Fruit fly (Drosophila melanogaster): Measurements from ENCODE around the gene CG1409.

DNA sequence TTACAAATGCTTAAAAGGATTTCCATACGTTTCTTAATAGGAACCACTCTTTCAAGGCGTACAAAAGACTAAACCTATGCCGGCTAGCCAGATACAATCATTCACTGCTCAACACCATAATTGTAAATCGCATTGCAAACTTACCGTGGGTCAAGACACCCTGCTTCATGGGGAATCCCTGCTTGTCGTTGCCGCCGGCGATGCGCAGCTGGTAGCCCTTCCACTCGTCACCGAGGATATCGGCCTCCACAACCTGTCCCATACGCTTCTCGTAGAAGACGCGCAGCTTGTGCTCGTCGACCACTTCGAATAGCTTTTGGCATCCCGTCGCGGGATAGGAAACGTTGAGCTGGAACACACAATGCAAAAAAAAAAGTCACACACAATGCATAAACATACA is 42.7 kb downstream of the CG1409 start:
- TF ChIP-seq h (optimal IDR thresholded peaks at IDR 0.05) (no peak), insv (optimal IDR thresholded peaks at IDR 0.05) (no peak), Sin3A (optimal IDR thresholded peaks at IDR 0.05) (no peak), psq (optimal IDR thresholded peaks at IDR 0.05) (no peak), Myc (optimal IDR thresholded peaks at IDR 0.05) (no peak), ttk (optimal IDR thresholded peaks at IDR 0.05) (no peak)
